Worm (Caenorhabditis elegans): ENCODE measurements around the gene math-1.

- TF ChIP-seq elt-1 (tag; optimal IDR thresholded peaks at IDR 0.05) (no peak), ama-1 (optimal IDR thresholded peaks at IDR 0.05) (no peak), ztf-11 (tag; optimal IDR thresholded peaks at IDR 0.05) (no peak), nhr-11 (tag; optimal IDR thresholded peaks at IDR 0.05) (no peak)
Measured at ce11 chrII:2063989-2064388, 17.5 kb upstream of the math-1 start, which contains the start of gene F07E5.13.
